Fruit fly (Drosophila melanogaster) whole organism, embryonic: ENCODE measurements around the gene nompC.

ENCODE experiments used
- CG10431 ChIP-seq: fragments of 200-800 bp; sonication (Bioruptor generic); optimal IDR thresholded peaks from 3 replicates; lab custom pipeline; 2018; ENCODE audit warnings: missing biosample characterization, mild to moderate bottlenecking, missing genetic modification characterization
- CG11247 ChIP-seq: fragments of 200-800 bp; sonication (Bioruptor generic); IDR thresholded peaks from 2 replicates; pipeline ENCODE4 v1.3.6; 2022; ENCODE audit warnings: missing biosample characterization, missing genetic modification characterization
- CG12942 ChIP-seq: fragments of 200-800 bp; sonication (Bioruptor generic); optimal IDR thresholded peaks from 3 replicates; lab custom pipeline; 2016; ENCODE audit warnings: missing biosample characterization, missing genetic modification characterization
- CG14860 ChIP-seq: fragments of 200-800 bp; sonication (Bioruptor generic); IDR thresholded peaks from 3 replicates; pipeline ENCODE4 v1.3.6; 2022; ENCODE audit warnings: missing biosample characterization, missing genetic modification characterization; ENCODE audit not compliant: partially characterized antibody
- CG16779 ChIP-seq: fragments of 200-800 bp; sonication (Bioruptor generic); IDR thresholded peaks from 2 replicates; pipeline ENCODE4 v1.3.6; 2022; ENCODE audit warnings: missing biosample characterization, missing genetic modification characterization
- CG16815 ChIP-seq: fragments of 200-800 bp; sonication (Bioruptor generic); optimal IDR thresholded peaks from 3 replicates; lab custom pipeline; 2017; ENCODE audit warnings: missing biosample characterization, mild to moderate bottlenecking, missing genetic modification characterization
- CG16863 ChIP-seq: fragments of 200-800 bp; sonication (Bioruptor generic); optimal IDR thresholded peaks from 3 replicates; lab custom pipeline; 2016; ENCODE audit warnings: missing biosample characterization, missing genetic modification characterization
- CG17359 ChIP-seq: fragments of 200-800 bp; sonication (Bioruptor generic); optimal IDR thresholded peaks from 3 replicates; lab custom pipeline; 2018; ENCODE audit warnings: missing biosample characterization, mild to moderate bottlenecking, missing genetic modification characterization, moderate library complexity
- CG17568 ChIP-seq: fragments of 200-800 bp; sonication (Bioruptor generic); optimal IDR thresholded peaks from 2 replicates; lab custom pipeline; 2018; ENCODE audit warnings: missing biosample characterization, mild to moderate bottlenecking, missing genetic modification characterization, moderate library complexity
- CG18011 ChIP-seq: fragments of 200-800 bp; sonication (Bioruptor generic); optimal IDR thresholded peaks from 2 replicates; lab custom pipeline; 2017; ENCODE audit warnings: missing biosample characterization, missing genetic modification characterization, mild to moderate bottlenecking, moderate library complexity, missing genotype
- CG30431 ChIP-seq: fragments of 200-800 bp; sonication (Bioruptor generic); optimal IDR thresholded peaks from 2 replicates; lab custom pipeline; 2017; ENCODE audit warnings: missing biosample characterization, missing genetic modification characterization
- CG31388 ChIP-seq: fragments of 200-800 bp; sonication (Bioruptor generic); optimal IDR thresholded peaks from 2 replicates; lab custom pipeline; 2016; ENCODE audit warnings: missing biosample characterization, missing genetic modification characterization
- CG32772 ChIP-seq: fragments of 200-800 bp; sonication (Bioruptor generic); IDR thresholded peaks from 2 replicates; pipeline ENCODE4 v1.3.6; 2022; ENCODE audit warnings: missing biosample characterization, missing genetic modification characterization
- CG3838 ChIP-seq: fragments of 200-800 bp; sonication (Bioruptor generic); optimal IDR thresholded peaks from 3 replicates; lab custom pipeline; 2016; ENCODE audit warnings: missing biosample characterization, missing genetic modification characterization
- CG3995 ChIP-seq: fragments of 200-800 bp; sonication (Bioruptor generic); optimal IDR thresholded peaks from 3 replicates; lab custom pipeline; 2016; ENCODE audit warnings: missing biosample characterization, missing genetic modification characterization
- CG4360 ChIP-seq: fragments of 200-800 bp; sonication (Bioruptor generic); IDR thresholded peaks from 2 replicates; pipeline ENCODE4 v1.3.6; 2022; ENCODE audit warnings: missing biosample characterization, missing genetic modification characterization
- CG4730 ChIP-seq: fragments of 200-800 bp; sonication (Bioruptor generic); IDR thresholded peaks from 2 replicates; pipeline ENCODE4 v1.3.6; 2022; ENCODE audit warnings: missing biosample characterization, missing genetic modification characterization
- CG7271 ChIP-seq: fragments of 200-800 bp; sonication (Bioruptor generic); optimal IDR thresholded peaks from 2 replicates; lab custom pipeline; 2018; ENCODE audit warnings: missing biosample characterization, mild to moderate bottlenecking, missing genetic modification characterization, moderate library complexity
- CG8944 ChIP-seq: fragments of 200-800 bp; sonication (Bioruptor generic); optimal IDR thresholded peaks from 3 replicates; lab custom pipeline; 2016; ENCODE audit warnings: missing biosample characterization, missing genetic modification characterization
- CG9797 ChIP-seq: fragments of 200-800 bp; sonication (Bioruptor generic); optimal IDR thresholded peaks from 3 replicates; lab custom pipeline; 2018; ENCODE audit warnings: missing biosample characterization, mild to moderate bottlenecking, missing genetic modification characterization
- CG9876 ChIP-seq: fragments of 200-800 bp; sonication (Bioruptor generic); optimal IDR thresholded peaks from 2 replicates; lab custom pipeline; 2016; ENCODE audit warnings: missing biosample characterization, missing genetic modification characterization
- CrebB ChIP-seq: fragments of 200-800 bp; sonication (Bioruptor generic); optimal IDR thresholded peaks from 3 replicates; lab custom pipeline; 2018; ENCODE audit warnings: missing biosample characterization, mild to moderate bottlenecking, missing genetic modification characterization
- Dp ChIP-seq: fragments of 200-800 bp; sonication (Bioruptor generic); optimal IDR thresholded peaks from 2 replicates; lab custom pipeline; 2018; ENCODE audit warnings: missing biosample characterization, mild to moderate bottlenecking, missing genetic modification characterization, moderate library complexity
- Dref ChIP-seq: fragments of 200-800 bp; sonication (Bioruptor generic); IDR thresholded peaks from 2 replicates; pipeline ENCODE4 v1.3.6; 2022; ENCODE audit warnings: missing biosample characterization, missing genetic modification characterization
- Fer3 ChIP-seq: fragments of 200-800 bp; sonication (Bioruptor generic); optimal IDR thresholded peaks from 2 replicates; lab custom pipeline; 2018; ENCODE audit warnings: missing biosample characterization, mild to moderate bottlenecking, missing genetic modification characterization, moderate library complexity
- HLHmδ ChIP-seq: fragments of 200-800 bp; sonication (Bioruptor generic); optimal IDR thresholded peaks from 2 replicates; lab custom pipeline; 2018; ENCODE audit warnings: missing biosample characterization, mild to moderate bottlenecking, missing genetic modification characterization, moderate library complexity
- Kr ChIP-seq: fragments of 200-800 bp; sonication (Bioruptor generic); optimal IDR thresholded peaks from 2 replicates; lab custom pipeline; 2017; ENCODE audit warnings: missing biosample characterization, mild to moderate bottlenecking, missing genetic modification characterization
- Lim3 ChIP-seq: fragments of 200-800 bp; sonication (Bioruptor generic); IDR thresholded peaks from 2 replicates; pipeline ENCODE4 v1.3.6; 2022; ENCODE audit warnings: missing biosample characterization, missing genetic modification characterization
- Med ChIP-seq: fragments of 200-800 bp; sonication (Bioruptor generic); peaks from one replicate; lab custom pipeline; 2016; ENCODE audit warnings: missing biosample characterization, missing genetic modification characterization, mild to moderate bottlenecking, inconsistent platforms, moderate library complexity
- NfI ChIP-seq: fragments of 200-800 bp; sonication (Bioruptor generic); optimal IDR thresholded peaks from 3 replicates; lab custom pipeline; 2018; ENCODE audit warnings: missing biosample characterization, mild to moderate bottlenecking, missing genetic modification characterization, moderate library complexity
- Spps ChIP-seq: fragments of 200-800 bp; sonication (Bioruptor generic); optimal IDR thresholded peaks from 2 replicates; lab custom pipeline; 2018; ENCODE audit warnings: missing biosample characterization, mild to moderate bottlenecking, missing genetic modification characterization
- Sry-δ ChIP-seq: fragments of 200-800 bp; sonication (Bioruptor generic); optimal IDR thresholded peaks from 2 replicates; lab custom pipeline; 2016; ENCODE audit warnings: missing biosample characterization, missing genetic modification characterization
- Stat92E ChIP-seq, 3 experiments: fragments of >200 bp in 2 of 3; fragments of 200-800 bp in 1 of 3; sonication (Bioruptor generic) in 1 of 3; optimal IDR thresholded peaks; 2 replicates each; lab custom pipeline; 2017 to 2019; ENCODE audit warnings: missing biosample characterization in 3 of 3, missing genetic modification characterization in 3 of 3, mild to moderate bottlenecking in 1 of 3, moderate library complexity in 1 of 3
- bcd ChIP-seq: fragments of 200-800 bp; sonication (Bioruptor generic); optimal IDR thresholded peaks from 2 replicates; lab custom pipeline; 2017; ENCODE audit warnings: missing biosample characterization, mild to moderate bottlenecking, missing genetic modification characterization
- caup ChIP-seq: fragments of 200-800 bp; sonication (Bioruptor generic); optimal IDR thresholded peaks from 3 replicates; lab custom pipeline; 2017; ENCODE audit warnings: missing biosample characterization, mild to moderate bottlenecking, missing genetic modification characterization, moderate library complexity; ENCODE audit not compliant: severe bottlenecking
- crol ChIP-seq: fragments of 200-800 bp; sonication (Bioruptor generic); IDR thresholded peaks from 2 replicates; pipeline ENCODE4 v1.3.6; 2022; ENCODE audit warnings: missing biosample characterization, missing genetic modification characterization
- disco-r ChIP-seq: fragments of 200-800 bp; sonication (Bioruptor generic); optimal IDR thresholded peaks from 2 replicates; lab custom pipeline; 2016; ENCODE audit warnings: missing biosample characterization, missing genetic modification characterization
- fd102C ChIP-seq: fragments of 200-800 bp; sonication (Bioruptor generic); optimal IDR thresholded peaks from 2 replicates; lab custom pipeline; 2018; ENCODE audit warnings: missing biosample characterization, mild to moderate bottlenecking, missing genetic modification characterization, moderate library complexity
- grn ChIP-seq: fragments of 200-800 bp; sonication (Bioruptor generic); optimal IDR thresholded peaks from 3 replicates; lab custom pipeline; 2017; ENCODE audit warnings: missing biosample characterization, missing genetic modification characterization
- gsb ChIP-seq: fragments of 200-800 bp; sonication (Bioruptor generic); IDR thresholded peaks from 2 replicates; pipeline ENCODE4 v1.3.6; 2022; ENCODE audit warnings: missing biosample characterization, missing genetic modification characterization
- ham ChIP-seq: fragments of 200-800 bp; sonication (Bioruptor generic); IDR thresholded peaks from 2 replicates; pipeline ENCODE4 v1.3.6; 2022; ENCODE audit warnings: missing biosample characterization, missing genetic modification characterization
- lbe ChIP-seq: fragments of 200-800 bp; sonication (Bioruptor generic); optimal IDR thresholded peaks from 2 replicates; lab custom pipeline; 2016; ENCODE audit warnings: missing biosample characterization, mild to moderate bottlenecking, missing genetic modification characterization
- lola ChIP-seq, 3 experiments: fragments of >200 bp in 2 of 3; fragments of 200-800 bp in 1 of 3; sonication (Bioruptor generic) in 1 of 3; optimal IDR thresholded peaks; 2 replicates each; lab custom pipeline; 2017 to 2019; ENCODE audit warnings: missing biosample characterization in 3 of 3, missing genetic modification characterization in 3 of 3, mild to moderate bottlenecking in 1 of 3, moderate library complexity in 1 of 3
- luna ChIP-seq: fragments of 200-800 bp; sonication (Bioruptor generic); optimal IDR thresholded peaks from 2 replicates; lab custom pipeline; 2016; ENCODE audit warnings: missing biosample characterization, missing genetic modification characterization
- maf-S ChIP-seq: fragments of 200-800 bp; sonication (Bioruptor generic); optimal IDR thresholded peaks from 2 replicates; lab custom pipeline; 2016; ENCODE audit warnings: missing biosample characterization, missing genetic modification characterization
- oc ChIP-seq: fragments of 200-800 bp; sonication (Bioruptor generic); optimal IDR thresholded peaks from 2 replicates; lab custom pipeline; 2018; ENCODE audit warnings: missing biosample characterization, mild to moderate bottlenecking, missing genetic modification characterization, moderate library complexity
- psq ChIP-seq: fragments of 200-800 bp; sonication (Bioruptor generic); optimal IDR thresholded peaks from 2 replicates; lab custom pipeline; 2017; ENCODE audit warnings: missing biosample characterization, missing genetic modification characterization
- tna ChIP-seq: fragments of 200-800 bp; sonication (Bioruptor generic); IDR thresholded peaks from 2 replicates; pipeline ENCODE4 v1.3.6; 2022; ENCODE audit warnings: missing biosample characterization, missing genetic modification characterization; ENCODE audit not compliant: partially characterized antibody
- zf30C ChIP-seq: fragments of 200-800 bp; sonication (Bioruptor generic); optimal IDR thresholded peaks from 3 replicates; lab custom pipeline; 2018; ENCODE audit warnings: missing biosample characterization, mild to moderate bottlenecking, missing genetic modification characterization

Gene nompC

dm6 chr2L:5342119-5342817 is 3.7 kb upstream of the nompC start, which contains the start of gene Acsf2 (continued):
- TF ChIP-seq CG17568 (GFP tag; lab: Kevin White, UChicago) (peak; percentile 86), CG12942 (GFP tag; lab: Kevin White, UChicago) (peak; percentile 90), CrebB (tag; lab: Kevin White, UChicago) (peak; percentile 94), CG16815 (GFP tag; lab: Kevin White, UChicago) (peak; percentile 95), Lim3 (GFP tag; lab: Robert Waterston, UW) (no peak), gsb (GFP tag; lab: Robert Waterston, UW) (peak; percentile 97), NfI (GFP tag; lab: Kevin White, UChicago) (peak; percentile 96), Fer3 (tag; lab: Kevin White, UChicago) (peak; percentile 98), Dref (GFP tag; lab: Robert Waterston, UW) (peak; percentile 39; the same call in 1 of the 2 replicates), CG9797 (GFP tag; lab: Kevin White, UChicago) (no peak), bcd (GFP tag; lab: Kevin White, UChicago) (peak; percentile 97), CG30431 (peak; percentile 81), CG16863 (peak; percentile 86), zf30C (GFP tag; lab: Kevin White, UChicago) (no peak), CG17359 (tag; lab: Kevin White, UChicago) (peak; percentile 87), fd102C (no peak), Sry-δ (GFP tag; lab: Kevin White, UChicago) (peak; percentile 63), luna (peak; percentile 92), CG4730 (GFP tag; lab: Robert Waterston, UW) (peak; percentile 95), tna (GFP tag; lab: Robert Waterston, UW) (no peak), CG31388 (peak; percentile 79), maf-S (GFP tag; lab: Kevin White, UChicago) (peak; percentile 95), grn (GFP tag; lab: Kevin White, UChicago) (peak; percentile 50), disco-r (GFP tag; lab: Kevin White, UChicago) (peak; percentile 87), Spps (no peak), lbe (no peak), oc (tag; lab: Kevin White, UChicago) (peak; percentile 17), CG18011 (GFP tag; lab: Kevin White, UChicago) (peak; percentile 87), Dp (GFP tag; lab: Kevin White, UChicago) (peak; percentile 6), ham (GFP tag; lab: Robert Waterston, UW) (peak; percentile 95), CG10431 (GFP tag; lab: Kevin White, UChicago) (no peak), Kr (GFP tag; lab: Kevin White, UChicago) (no peak), CG9876 (GFP tag; lab: Kevin White, UChicago) (peak; percentile 81), caup (GFP tag; lab: Kevin White, UChicago) (peak; percentile 97), CG3838 (peak; percentile 89), CG11247 (peak; percentile 96), CG14860 (GFP tag; lab: Robert Waterston, UW) (no peak), lola (GFP tag; optimal IDR thresholded peaks at IDR 0.05; lab: Kevin White, UChicago) (no peak), CG16779 (peak; percentile 93), crol (GFP tag; lab: Robert Waterston, UW) (peak; percentile 47), CG4360 (GFP tag; lab: Robert Waterston, UW) (no peak), CG8944 (GFP tag; lab: Kevin White, UChicago) (peak; percentile 85), psq (GFP tag; lab: Kevin White, UChicago) (peak; percentile 69), Med (GFP tag; lab: Kevin White, UChicago) (peak; percentile 99), CG32772 (GFP tag; lab: Robert Waterston, UW) (peak; percentile 90), CG3995 (GFP tag; lab: Kevin White, UChicago) (peak; percentile 85), CG7271 (peak; percentile 28), HLHmδ (GFP tag; lab: Kevin White, UChicago) (no peak), Stat92E (GFP tag; optimal IDR thresholded peaks at IDR 0.05; lab: Kevin White, UChicago) (no peak)
